Worm (Caenorhabditis elegans): ENCODE data around the gene Y97E10AR.6.

ce11 chrV:8055170-8055569 is 41.4 kb upstream of the Y97E10AR.6 start:
- TF ChIP-seq blmp-1 (tag; optimal IDR thresholded peaks at IDR 0.05; ENCODE audit: insufficient read depth): peak; percentile 14
- TF ChIP-seq unc-62 (GFP tag; optimal IDR thresholded peaks at IDR 0.05): no peak
- no peak for TF ChIP-seq mbf-1 (tag; optimal IDR thresholded peaks at IDR 0.05)
- TF ChIP-seq mab-5 (tag; optimal IDR thresholded peaks at IDR 0.05): no peak
- no peak for TF ChIP-seq unc-39 (tag; optimal IDR thresholded peaks at IDR 0.05)
- no peak for TF ChIP-seq snpc-4 (tag; optimal IDR thresholded peaks at IDR 0.05)
- TF ChIP-seq nhr-6 (tag; optimal IDR thresholded peaks at IDR 0.05): no peak
- TF ChIP-seq egl-27 (tag; optimal IDR thresholded peaks at IDR 0.05): no peak
- TF ChIP-seq nhr-12 (tag; optimal IDR thresholded peaks at IDR 0.05): no peak

All from whole organism, L2 larva.